Fruit fly (Drosophila melanogaster): Measurements from ENCODE around the gene Nmd3.
A peak's percentile ranks its signal among the peaks of the same experiment; 100 is the strongest.

- TF ChIP-seq CG1603 (tag; optimal IDR thresholded peaks at IDR 0.05) (peak; percentile 86), MTF-1 (GFP tag; optimal IDR thresholded peaks at IDR 0.05; ENCODE audit: borderline replicate concordance) (peak; percentile 34), mirr (GFP tag; optimal IDR thresholded peaks at IDR 0.05) (no peak), CG11398 (GFP tag; optimal IDR thresholded peaks at IDR 0.05) (peak; percentile 8), Taf1 (GFP tag; IDR thresholded peaks at IDR 0.05) (peak; percentile 22; the same call in 1 of the 2 replicates), ttk (GFP tag; IDR thresholded peaks at IDR 0.05) (peak; percentile 67), PHDP (tag; optimal IDR thresholded peaks at IDR 0.05) (peak; percentile 61), az2 (GFP tag; optimal IDR thresholded peaks at IDR 0.05) (peak; percentile 65)
Observed at dm6 chrX:2134226-2134880, 50.1 kb downstream of the Nmd3 start.

Data from whole organism, embryonic.